Fruit fly (Drosophila melanogaster): ENCODE data around the gene Vml.
A peak's percentile ranks its signal among the peaks of the same experiment; 100 is the strongest.

Vml gene

DNA sequence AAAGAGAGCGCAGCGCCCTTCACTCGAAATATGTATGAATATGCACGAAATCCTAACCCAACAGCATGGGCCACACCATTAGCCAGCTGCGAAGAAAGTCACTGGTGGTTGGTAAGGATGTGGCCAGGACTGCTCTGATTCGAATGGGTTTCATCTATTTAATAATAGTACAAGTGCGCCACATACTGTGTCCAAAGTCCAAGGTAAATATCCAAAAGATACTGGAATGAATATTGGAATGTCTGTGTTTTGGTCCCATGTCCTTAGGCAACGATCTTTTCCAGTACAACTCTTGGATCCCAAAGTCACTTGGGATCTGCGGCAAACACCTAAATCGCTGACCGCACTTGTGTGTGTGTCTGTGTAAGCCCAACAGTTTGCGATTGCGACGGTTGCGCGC lies 30.7 kb downstream of the Vml start (continued):
- TF ChIP-seq CG9876 (GFP tag; optimal IDR thresholded peaks at IDR 0.05) (no peak), pho (GFP tag; optimal IDR thresholded peaks at IDR 0.05) (peak; percentile 35), Lpt (GFP tag; optimal IDR thresholded peaks at IDR 0.05) (no peak), CG18011 (GFP tag; optimal IDR thresholded peaks at IDR 0.05) (peak; percentile 14), phol (tag; optimal IDR thresholded peaks at IDR 0.05) (peak; percentile 69), scrt (GFP tag; optimal IDR thresholded peaks at IDR 0.05) (peak; percentile 2), sim (GFP tag; IDR thresholded peaks at IDR 0.05) (peak; percentile 41; the same call in 1 of the 2 replicates), Pdp1 (GFP tag; optimal IDR thresholded peaks at IDR 0.05) (peak in 1 of 2 experiments; percentile 40), CG2120 (GFP tag; optimal IDR thresholded peaks at IDR 0.05) (peak; percentile 45), CG10209 (GFP tag; optimal IDR thresholded peaks at IDR 0.05) (peak; percentile 64), CG11398 (GFP tag; optimal IDR thresholded peaks at IDR 0.05) (no peak), lab (GFP tag; optimal IDR thresholded peaks at IDR 0.05) (peak; percentile 68), CG4404 (GFP tag; IDR thresholded peaks at IDR 0.05) (peak; percentile 28; the same call in 1 of the 2 replicates), wek (GFP tag; optimal IDR thresholded peaks at IDR 0.05) (no peak), CG32767 (GFP tag; IDR thresholded peaks at IDR 0.05) (peak; percentile 68), bsh (GFP tag; optimal IDR thresholded peaks at IDR 0.05) (peak; percentile 30 to 64), bcd (GFP tag; optimal IDR thresholded peaks at IDR 0.05) (peak; percentile 69), CG7786 (GFP tag; optimal IDR thresholded peaks at IDR 0.05) (peak; percentile 37), corto (GFP tag; optimal IDR thresholded peaks at IDR 0.05) (peak; percentile 18), BEAF-32 (GFP tag; optimal IDR thresholded peaks at IDR 0.05) (no peak), CG13624 (GFP tag; optimal IDR thresholded peaks at IDR 0.05) (peak; percentile 12), cato (GFP tag; optimal IDR thresholded peaks at IDR 0.05; ENCODE audit: borderline replicate concordance) (no peak), CG13894 (tag; optimal IDR thresholded peaks at IDR 0.05) (no peak), CG4282 (GFP tag; optimal IDR thresholded peaks at IDR 0.05) (no peak), eyg (GFP tag; optimal IDR thresholded peaks at IDR 0.05) (peak; percentile 31), Dip2 (GFP tag; IDR thresholded peaks at IDR 0.05) (0 out of 2 replicates have a peak, but pooled peaks have one; percentile 8), BtbVII (GFP tag; optimal IDR thresholded peaks at IDR 0.05) (peak; percentile 47), CG18262 (tag; optimal IDR thresholded peaks at IDR 0.05) (peak; percentile 59), knrl (GFP tag; IDR thresholded peaks at IDR 0.05; ENCODE audit: partially characterized antibody) (no peak), CG12071 (GFP tag; optimal IDR thresholded peaks at IDR 0.05) (peak; percentile 56), CG2712 (tag; optimal IDR thresholded peaks at IDR 0.05) (peak; percentile 70), onecut (GFP tag; IDR thresholded peaks at IDR 0.05) (peak; percentile 13; the same call in 1 of the 2 replicates), Dad (GFP tag; optimal IDR thresholded peaks at IDR 0.05) (peak; percentile 17), unpg (GFP tag; optimal IDR thresholded peaks at IDR 0.05) (peak; percentile 59), crol (GFP tag; IDR thresholded peaks at IDR 0.05) (no peak), CG10366 (GFP tag; IDR thresholded peaks at IDR 0.05) (peak; percentile 36; the same call in 1 of the 2 replicates), CG11093 (GFP tag; IDR thresholded peaks at IDR 0.05) (peak; percentile 53; the same call in 2 of the 3 replicates), shn (GFP tag; optimal IDR thresholded peaks at IDR 0.05) (peak; percentile 53), CG9215 (GFP tag; IDR thresholded peaks at IDR 0.05) (peak; percentile 33; the same call in 1 of the 2 replicates), CG12391 (tag; optimal IDR thresholded peaks at IDR 0.05) (peak; percentile 49), ATbp (GFP tag; optimal IDR thresholded peaks at IDR 0.05) (peak; percentile 43), HLH54F (GFP tag; optimal IDR thresholded peaks at IDR 0.05) (peak; percentile 41), btn (GFP tag; optimal IDR thresholded peaks at IDR 0.05) (peak; percentile 18), sob (GFP tag; IDR thresholded peaks at IDR 0.05) (0 out of 2 replicates have a peak, but pooled peaks have one; percentile 25), ewg (GFP tag; optimal IDR thresholded peaks at IDR 0.05) (peak; percentile 42), Blimp-1 (GFP tag; optimal IDR thresholded peaks at IDR 0.05) (peak; percentile 21), CG2875 (GFP tag; optimal IDR thresholded peaks at IDR 0.05) (peak; percentile 10), Vsx1 (GFP tag; optimal IDR thresholded peaks at IDR 0.05) (peak; percentile 37), Tbp (GFP tag; optimal IDR thresholded peaks at IDR 0.05) (no peak), toy (GFP tag; IDR thresholded peaks at IDR 0.05) (no peak)

Data from whole organism, embryonic.